Worm (Caenorhabditis elegans) whole organism, early embryonic: ENCODE results near the gene srd-35.

Source experiments
- ama-1 ChIP-seq: fragments of 150-350 bp; optimal IDR thresholded peaks from 2 replicates; lab custom pipeline; 2014
- ceh-13 ChIP-seq: fragments of 200-800 bp; sonication (Bioruptor generic); optimal IDR thresholded peaks from 2 replicates; lab custom pipeline; 2018; ENCODE audit warnings: mild to moderate bottlenecking, missing genetic modification characterization, missing compliant biosample characterization
- ets-7 ChIP-seq: sonication (generic microtip); optimal IDR thresholded peaks from 2 replicates; lab custom pipeline; 2016; ENCODE audit warnings: missing genotype, missing genetic modification characterization, missing compliant biosample characterization
- flt-1 ChIP-seq: fragments of 200-800 bp; sonication (Bioruptor generic); IDR thresholded peaks from 2 replicates; pipeline ENCODE4 v1.3.6; 2022; ENCODE audit warnings: missing genetic modification characterization, missing compliant biosample characterization
- hmbx-1 ChIP-seq: sonication (generic microtip); optimal IDR thresholded peaks from 2 replicates; lab custom pipeline; 2016; ENCODE audit warnings: mild to moderate bottlenecking, missing genetic modification characterization, missing compliant biosample characterization
- hmg-4 ChIP-seq: fragments of 200-800 bp; sonication (Bioruptor generic); optimal IDR thresholded peaks from 2 replicates; lab custom pipeline; 2018; ENCODE audit warnings: mild to moderate bottlenecking, missing genetic modification characterization, missing compliant biosample characterization
- scrt-1 ChIP-seq: fragments of 200-800 bp; sonication (Bioruptor generic); IDR thresholded peaks from 2 replicates; pipeline ENCODE4 v1.3.6; 2022; ENCODE audit warnings: missing genetic modification characterization, missing compliant biosample characterization
- sea-1 ChIP-seq: fragments of 200-800 bp; sonication (Bioruptor generic); conservative IDR thresholded peaks from 2 replicates; pipeline ENCODE4 v1.3.6; 2022; ENCODE audit warnings: missing genetic modification characterization, missing compliant biosample characterization

DNA sequence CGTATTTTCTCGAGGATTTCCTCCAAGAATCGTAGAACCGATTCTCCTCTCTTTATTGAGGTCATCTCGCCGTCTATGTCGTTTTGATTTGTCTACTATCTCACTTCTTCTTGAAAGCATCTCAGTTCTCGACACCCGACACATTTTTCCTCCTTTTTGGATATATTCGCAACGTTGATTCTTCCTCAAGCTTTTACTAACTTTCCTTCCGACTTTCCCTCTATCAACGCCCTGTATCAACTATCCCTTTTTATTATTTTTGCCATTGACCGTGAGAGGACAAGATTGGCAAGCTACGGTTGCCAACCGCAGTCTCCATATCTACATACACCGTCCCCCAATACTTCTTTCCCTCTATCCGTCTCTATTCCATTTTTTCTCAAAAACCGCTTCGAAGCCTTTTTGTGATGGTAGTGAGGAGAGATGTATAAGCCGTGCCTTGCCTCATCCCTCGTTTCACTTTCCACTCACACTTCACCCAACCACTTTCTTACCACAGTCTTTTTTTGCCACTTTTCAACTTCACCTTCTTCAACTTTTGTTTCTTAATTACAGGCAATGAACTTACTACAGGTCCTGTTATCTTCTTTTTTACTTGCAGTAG is 35.1 kb upstream of the srd-35 start, which contains the start of gene T16G1.2:
- TF ChIP-seq hmbx-1 (no peak), sea-1 (GFP tag; lab: Robert Waterston, UW) (no peak), hmg-4 (no peak), ceh-13 (no peak), ets-7 (tag; lab: Kevin White, UChicago) (no peak), ama-1 (lab: Kevin White, UChicago) (no peak), flt-1 (no peak), scrt-1 (GFP tag; lab: Robert Waterston, UW) (no peak)
